Worm (Caenorhabditis elegans) whole organism, L4 larva: Measurements from ENCODE around the gene ddx-17.

Experiments used
- F26F4.8 ChIP-seq: fragments of 200-800 bp; sonication (Bioruptor generic); conservative IDR thresholded peaks from 2 replicates; pipeline ENCODE4 v1.3.6; 2022; ENCODE audit warnings: missing genetic modification characterization, missing compliant biosample characterization
- F49E8.2 ChIP-seq: sonication (generic microtip); optimal IDR thresholded peaks from 2 replicates; lab custom pipeline; 2016; ENCODE audit warnings: missing compliant biosample characterization, mild to moderate bottlenecking, missing genetic modification characterization, borderline replicate concordance
- ZK337.2 ChIP-seq: fragments of 200-800 bp; sonication (Bioruptor generic); IDR thresholded peaks from 2 replicates; pipeline ENCODE4 v1.3.6; 2022; ENCODE audit warnings: missing genetic modification reagents, missing genetic modification characterization, missing compliant biosample characterization
- ces-1 ChIP-seq: fragments of 150-350 bp; sonication (generic microtip); optimal IDR thresholded peaks from 4 replicates; lab custom pipeline; 2014; ENCODE audit warnings: missing biosample characterization, missing genetic modification reagents, missing genetic modification characterization
- fos-1 ChIP-seq: fragments of 150-350 bp; optimal IDR thresholded peaks from 2 replicates; lab custom pipeline; 2014; ENCODE audit warnings: missing biosample characterization, missing genetic modification characterization
- mdl-1 ChIP-seq, 2 experiments: fragments of 150-350 bp in 1 of 2; sonication (generic microtip) in 1 of 2; optimal IDR thresholded peaks; 2 replicates each; lab custom pipeline; 2014 to 2017; ENCODE audit warnings: missing biosample characterization in 2 of 2, missing genetic modification characterization in 2 of 2
- nhr-28 ChIP-seq: fragments of 150-350 bp; optimal IDR thresholded peaks from 2 replicates; lab custom pipeline; 2014; ENCODE audit warnings: missing biosample characterization, missing genetic modification characterization

DNA sequence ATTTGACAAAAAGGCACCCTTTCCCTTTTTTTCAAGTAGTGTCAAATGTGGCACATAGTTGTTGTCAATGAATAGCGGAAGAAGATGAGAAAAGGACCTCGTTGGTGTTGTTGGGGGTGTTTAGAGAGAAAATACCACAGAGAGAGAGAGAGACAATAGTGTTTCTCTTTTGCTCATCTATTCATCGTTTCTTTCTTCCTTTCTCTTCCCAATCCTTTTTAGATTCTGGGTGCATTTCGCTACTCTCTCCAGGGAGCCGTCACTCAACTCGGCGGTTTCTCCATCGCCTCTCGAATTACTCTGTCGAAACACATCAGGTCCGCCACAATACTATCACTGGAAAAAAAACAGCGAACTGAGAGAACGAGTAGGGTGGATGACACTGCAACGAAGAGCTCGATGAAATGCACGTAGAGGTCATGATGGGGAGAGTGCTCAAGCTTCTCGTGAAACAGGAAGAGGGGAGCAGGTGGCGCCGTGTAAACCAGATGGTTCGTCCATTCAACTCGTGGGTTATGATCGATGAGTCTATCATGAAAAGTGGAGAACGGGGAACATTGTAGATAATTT, 8.2 kb downstream of the ddx-17 start:
- TF ChIP-seq ces-1 (no peak), nhr-28 (no peak), ZK337.2 (GFP tag; lab: Robert Waterston, UW) (no peak), F49E8.2 (tag; lab: Kevin White, UChicago) (no peak), F26F4.8 (GFP tag; lab: Robert Waterston, UW) (no peak), mdl-1 (tag; optimal IDR thresholded peaks at IDR 0.05; lab: Kevin White, UChicago) (no peak), fos-1 (no peak)
